Fruit fly (Drosophila melanogaster) whole organism, embryonic: Measurements from ENCODE around the gene roq.

Source experiments
- CG10462 ChIP-seq: fragments of 200-800 bp; sonication (Bioruptor generic); optimal IDR thresholded peaks from 2 replicates; lab custom pipeline; 2016; ENCODE audit warnings: missing biosample characterization, missing genetic modification characterization
- CG10565 ChIP-seq: fragments of 200-800 bp; sonication (Bioruptor generic); optimal IDR thresholded peaks from 3 replicates; lab custom pipeline; 2016; ENCODE audit warnings: missing biosample characterization, mild to moderate bottlenecking, missing genetic modification characterization
- CG11398 ChIP-seq: fragments of 200-800 bp; sonication (Bioruptor generic); optimal IDR thresholded peaks from 2 replicates; lab custom pipeline; 2016; ENCODE audit warnings: missing biosample characterization, missing genetic modification characterization
- CG11456 ChIP-seq: fragments of 200-800 bp; sonication (Bioruptor generic); IDR thresholded peaks from 3 replicates; pipeline ENCODE4 v1.3.6; 2022; ENCODE audit warnings: missing biosample characterization, missing genetic modification characterization
- CG11696 ChIP-seq: fragments of 200-800 bp; sonication (Bioruptor generic); IDR thresholded peaks from 2 replicates; pipeline ENCODE4 v1.3.6; 2022; ENCODE audit warnings: missing biosample characterization, missing genetic modification characterization
- CG12299 ChIP-seq: fragments of 200-800 bp; sonication (Bioruptor generic); optimal IDR thresholded peaks from 2 replicates; lab custom pipeline; 2018; ENCODE audit warnings: missing biosample characterization, mild to moderate bottlenecking, missing genetic modification characterization
- CG12659 ChIP-seq: fragments of 200-800 bp; sonication (Bioruptor generic); optimal IDR thresholded peaks from 3 replicates; lab custom pipeline; 2017; ENCODE audit warnings: mild to moderate bottlenecking, missing biosample characterization, missing genetic modification reagents, missing genetic modification characterization
- CG14667 ChIP-seq: fragments of 200-800 bp; sonication (Bioruptor generic); IDR thresholded peaks from 2 replicates; pipeline ENCODE4 v1.3.6; 2022; ENCODE audit warnings: missing biosample characterization, missing genetic modification characterization
- CG16815 ChIP-seq: fragments of 200-800 bp; sonication (Bioruptor generic); optimal IDR thresholded peaks from 3 replicates; lab custom pipeline; 2017; ENCODE audit warnings: missing biosample characterization, mild to moderate bottlenecking, missing genetic modification characterization
- CG17385 ChIP-seq: fragments of 200-800 bp; sonication (Bioruptor generic); optimal IDR thresholded peaks from 3 replicates; lab custom pipeline; 2018; ENCODE audit warnings: missing biosample characterization, mild to moderate bottlenecking, missing genetic modification characterization
- CG17802 ChIP-seq: fragments of 200-800 bp; sonication (Bioruptor generic); optimal IDR thresholded peaks from 2 replicates; lab custom pipeline; 2018; ENCODE audit warnings: missing biosample characterization, mild to moderate bottlenecking, missing genetic modification characterization, moderate library complexity
- CG2678 ChIP-seq: fragments of 200-800 bp; sonication (Bioruptor generic); optimal IDR thresholded peaks from 3 replicates; lab custom pipeline; 2019; ENCODE audit warnings: missing biosample characterization, mild to moderate bottlenecking, missing genetic modification characterization, moderate library complexity
- CG4854 ChIP-seq: fragments of 200-800 bp; sonication (Bioruptor generic); optimal IDR thresholded peaks from 2 replicates; lab custom pipeline; 2016; ENCODE audit warnings: missing biosample characterization, missing genetic modification characterization, inconsistent platforms
- CG6272 ChIP-seq: fragments of 200-800 bp; sonication (Bioruptor generic); IDR thresholded peaks from 2 replicates; pipeline ENCODE4 v1.3.6; 2022; ENCODE audit warnings: missing biosample characterization, missing genetic modification characterization
- CG7372 ChIP-seq: fragments of 200-800 bp; sonication (Bioruptor generic); IDR thresholded peaks from 2 replicates; pipeline ENCODE4 v1.3.6; 2022; ENCODE audit warnings: missing biosample characterization, missing genetic modification characterization
- CG7745 ChIP-seq: fragments of 200-800 bp; sonication (Bioruptor generic); optimal IDR thresholded peaks from 2 replicates; lab custom pipeline; 2018; ENCODE audit warnings: missing biosample characterization, mild to moderate bottlenecking, missing genetic modification characterization, moderate library complexity
- CG8924 ChIP-seq: fragments of 200-800 bp; optimal IDR thresholded peaks from 3 replicates; lab custom pipeline; 2019; ENCODE audit warnings: missing biosample characterization, mild to moderate bottlenecking, missing genetic modification characterization, moderate library complexity
- CG9609 ChIP-seq: fragments of 200-800 bp; sonication (Bioruptor generic); optimal IDR thresholded peaks from 3 replicates; lab custom pipeline; 2016; ENCODE audit warnings: missing biosample characterization, missing genetic modification characterization
- Eip74EF ChIP-seq, 2 experiments: fragments of 200-800 bp in 1 of 2; fragments of >200 bp in 1 of 2; sonication (Bioruptor generic) in 1 of 2; optimal IDR thresholded peaks; 2 replicates each; lab custom pipeline; 2017 to 2019; ENCODE audit warnings: missing biosample characterization in 2 of 2, missing genetic modification characterization in 2 of 2, mild to moderate bottlenecking in 1 of 2, moderate library complexity in 1 of 2
- Ets65A ChIP-seq: fragments of 200-800 bp; sonication (Bioruptor generic); peaks from one replicate; lab custom pipeline; 2016; ENCODE audit warnings: missing biosample characterization, missing genetic modification characterization
- Ets97D ChIP-seq: fragments of 200-800 bp; sonication (Bioruptor generic); optimal IDR thresholded peaks from 3 replicates; lab custom pipeline; 2016; ENCODE audit warnings: missing biosample characterization, missing genetic modification characterization
- HLH4C ChIP-seq: fragments of 200-800 bp; sonication (Bioruptor generic); IDR thresholded peaks from 3 replicates; pipeline ENCODE4 v1.3.6; 2022; ENCODE audit warnings: missing biosample characterization, missing genetic modification characterization; ENCODE audit not compliant: partially characterized antibody
- Hr51 ChIP-seq, 2 experiments: fragments of 200-800 bp; sonication (Bioruptor generic); optimal IDR thresholded peaks; 2 replicates in 1 of 2; 3 replicates in 1 of 2; lab custom pipeline; 2016 to 2018; ENCODE audit warnings: missing biosample characterization in 2 of 2, missing genetic modification characterization in 2 of 2, mild to moderate bottlenecking in 1 of 2, moderate library complexity in 1 of 2
- Hr78 ChIP-seq, 2 experiments: fragments of 200-800 bp in 1 of 2; fragments of >200 bp in 1 of 2; sonication (Bioruptor generic) in 1 of 2; optimal IDR thresholded peaks; 2 replicates each; lab custom pipeline; 2017 to 2019; ENCODE audit warnings: missing biosample characterization in 2 of 2, missing genetic modification characterization in 2 of 2, mild to moderate bottlenecking in 1 of 2, moderate library complexity in 1 of 2
- MESR4 ChIP-seq: fragments of 200-800 bp; sonication (Bioruptor generic); optimal IDR thresholded peaks from 2 replicates; lab custom pipeline; 2018; ENCODE audit warnings: missing biosample characterization, mild to moderate bottlenecking, missing genetic modification characterization, moderate library complexity
- Med ChIP-seq: fragments of 200-800 bp; sonication (Bioruptor generic); peaks from one replicate; lab custom pipeline; 2016; ENCODE audit warnings: missing biosample characterization, missing genetic modification characterization, mild to moderate bottlenecking, inconsistent platforms, moderate library complexity
- Pdp1 ChIP-seq, 2 experiments: fragments of 200-800 bp; sonication (Bioruptor generic); optimal IDR thresholded peaks; 3 replicates each; lab custom pipeline; 2016; ENCODE audit warnings: missing biosample characterization in 2 of 2, missing genetic modification characterization in 2 of 2, mild to moderate bottlenecking in 1 of 2, moderate library complexity in 1 of 2
- Sin3A ChIP-seq: fragments of >200 bp; optimal IDR thresholded peaks from 2 replicates; lab custom pipeline; 2018
- Stat92E ChIP-seq, 3 experiments: fragments of >200 bp in 2 of 3; fragments of 200-800 bp in 1 of 3; sonication (Bioruptor generic) in 1 of 3; optimal IDR thresholded peaks; 2 replicates each; lab custom pipeline; 2017 to 2019; ENCODE audit warnings: missing biosample characterization in 3 of 3, missing genetic modification characterization in 3 of 3, mild to moderate bottlenecking in 1 of 3, moderate library complexity in 1 of 3
- abd-A ChIP-seq: fragments of 200-800 bp; sonication (Bioruptor generic); optimal IDR thresholded peaks from 3 replicates; lab custom pipeline; 2019; ENCODE audit warnings: missing biosample characterization, mild to moderate bottlenecking, missing genetic modification characterization, moderate library complexity
- bowl ChIP-seq: fragments of 200-800 bp; sonication (Bioruptor generic); IDR thresholded peaks from 2 replicates; pipeline ENCODE4 v1.3.6; 2022; ENCODE audit warnings: missing biosample characterization, missing genetic modification characterization
- btn ChIP-seq: fragments of 200-800 bp; sonication (Bioruptor generic); optimal IDR thresholded peaks from 2 replicates; lab custom pipeline; 2016; ENCODE audit warnings: missing biosample characterization, missing genetic modification characterization
- crc ChIP-seq: fragments of 200-800 bp; sonication (Bioruptor generic); optimal IDR thresholded peaks from 2 replicates; lab custom pipeline; 2016; ENCODE audit warnings: missing biosample characterization, missing genetic modification characterization
- crol ChIP-seq: fragments of 200-800 bp; sonication (Bioruptor generic); IDR thresholded peaks from 2 replicates; pipeline ENCODE4 v1.3.6; 2022; ENCODE audit warnings: missing biosample characterization, missing genetic modification characterization
- cwo ChIP-seq: fragments of 200-800 bp; sonication (Bioruptor generic); optimal IDR thresholded peaks from 3 replicates; lab custom pipeline; 2017; ENCODE audit warnings: missing biosample characterization, missing genetic modification characterization, mild to moderate bottlenecking, moderate library complexity, missing genetic modification reagents
- dysf ChIP-seq: fragments of 200-800 bp; sonication (Bioruptor generic); IDR thresholded peaks from 3 replicates; pipeline ENCODE4 v1.3.6; 2022; ENCODE audit warnings: missing biosample characterization, missing genetic modification characterization
- emc ChIP-seq: fragments of 200-800 bp; sonication (Bioruptor generic); optimal IDR thresholded peaks from 2 replicates; lab custom pipeline; 2016; ENCODE audit warnings: missing biosample characterization, missing genetic modification characterization
- fd64A ChIP-seq: fragments of 200-800 bp; sonication (Bioruptor generic); optimal IDR thresholded peaks from 3 replicates; lab custom pipeline; 2018; ENCODE audit warnings: missing biosample characterization, mild to moderate bottlenecking, missing genetic modification characterization
- grn ChIP-seq: fragments of 200-800 bp; sonication (Bioruptor generic); optimal IDR thresholded peaks from 3 replicates; lab custom pipeline; 2017; ENCODE audit warnings: missing biosample characterization, missing genetic modification characterization
- her ChIP-seq: fragments of 200-800 bp; sonication (Bioruptor generic); optimal IDR thresholded peaks from 2 replicates; lab custom pipeline; 2016; ENCODE audit warnings: missing biosample characterization, missing genetic modification characterization
- hth ChIP-seq: fragments of >200 bp; optimal IDR thresholded peaks from 2 replicates; lab custom pipeline; 2017; ENCODE audit warnings: inconsistent platforms
- ind ChIP-seq: fragments of 200-800 bp; sonication (Bioruptor generic); optimal IDR thresholded peaks from 3 replicates; lab custom pipeline; 2016; ENCODE audit warnings: missing biosample characterization, missing genetic modification characterization
- insv ChIP-seq, 2 experiments: fragments of 200-800 bp; sonication (Bioruptor generic); optimal IDR thresholded peaks; 3 replicates each; lab custom pipeline; 2016 to 2018; ENCODE audit warnings: missing biosample characterization in 2 of 2, missing genetic modification characterization in 2 of 2
- lab ChIP-seq: fragments of 200-800 bp; sonication (Bioruptor generic); optimal IDR thresholded peaks from 3 replicates; lab custom pipeline; 2017; ENCODE audit warnings: missing biosample characterization, missing genetic modification characterization, mild to moderate bottlenecking, moderate library complexity, missing genetic modification reagents
- sd ChIP-seq: fragments of 200-800 bp; sonication (Bioruptor generic); optimal IDR thresholded peaks from 3 replicates; lab custom pipeline; 2018; ENCODE audit warnings: missing biosample characterization, mild to moderate bottlenecking, missing genetic modification characterization, moderate library complexity
- slbo ChIP-seq: fragments of 200-800 bp; sonication (Bioruptor generic); IDR thresholded peaks from 2 replicates; pipeline ENCODE4 v1.3.6; 2022; ENCODE audit warnings: missing biosample characterization, missing genetic modification characterization
- sr ChIP-seq: fragments of 200-800 bp; sonication (Bioruptor generic); IDR thresholded peaks from 3 replicates; pipeline ENCODE4 v1.3.6; 2022; ENCODE audit warnings: missing biosample characterization, missing genetic modification characterization
- sug ChIP-seq: fragments of 200-800 bp; optimal IDR thresholded peaks from 2 replicates; lab custom pipeline; 2019; ENCODE audit warnings: missing biosample characterization, mild to moderate bottlenecking, missing genetic modification characterization, moderate library complexity
- tna ChIP-seq: fragments of 200-800 bp; sonication (Bioruptor generic); IDR thresholded peaks from 2 replicates; pipeline ENCODE4 v1.3.6; 2022; ENCODE audit warnings: missing biosample characterization, missing genetic modification characterization; ENCODE audit not compliant: partially characterized antibody
- vvl ChIP-seq: fragments of 200-800 bp; sonication (Bioruptor generic); IDR thresholded peaks from 2 replicates; pipeline ENCODE4 v1.3.6; 2022; ENCODE audit warnings: missing biosample characterization, missing genetic modification characterization

roq gene

dm6 chr3L:16392203-16392800 is 13.9 kb upstream of the roq start:
- TF ChIP-seq sd (tag; lab: Kevin White, UChicago) (peak; percentile 64), ind (GFP tag; lab: Kevin White, UChicago) (no peak), CG10462 (no peak), HLH4C (GFP tag; lab: Robert Waterston, UW) (0 out of 3 replicates have a peak, but pooled peaks have one; percentile 8), CG11456 (GFP tag; lab: Robert Waterston, UW) (0 out of 3 replicates have a peak, but pooled peaks have one; percentile 4), sug (tag; lab: Kevin White, UChicago) (peak; percentile 28), crol (GFP tag; lab: Robert Waterston, UW) (peak; percentile 63; the same call in 1 of the 2 replicates), CG12659 (GFP tag; lab: Kevin White, UChicago) (no peak), Hr78 (GFP tag; optimal IDR thresholded peaks at IDR 0.05; lab: Kevin White, UChicago) (peak in 1 of 2 experiments; percentile 62), CG8924 (tag; lab: Kevin White, UChicago) (no peak), tna (0 out of 2 replicates have a peak, but pooled peaks have one; percentile 29), CG17802 (tag; lab: Kevin White, UChicago) (no peak), lab (GFP tag; lab: Kevin White, UChicago) (peak; percentile 66), CG14667 (GFP tag; lab: Robert Waterston, UW) (no peak), CG9609 (GFP tag; lab: Kevin White, UChicago) (no peak), CG6272 (GFP tag; lab: Robert Waterston, UW) (no peak), her (GFP tag; lab: Kevin White, UChicago) (no peak), vvl (GFP tag; lab: Robert Waterston, UW) (no peak), CG10565 (GFP tag; lab: Kevin White, UChicago) (no peak), btn (no peak), bowl (GFP tag; lab: Robert Waterston, UW) (no peak), grn (GFP tag; lab: Kevin White, UChicago) (peak; percentile 37), Sin3A (lab: Kevin White, UChicago) (no peak), MESR4 (no peak)
- TF ChIP-seq, all 482 proteins: peak for 9

- TF ChIP-seq crc (GFP tag; lab: Kevin White, UChicago) (no peak), CG11696 (no peak), dysf (GFP tag; lab: Robert Waterston, UW) (0 out of 3 replicates have a peak, but pooled peaks have one; percentile 20), Pdp1 (GFP tag; optimal IDR thresholded peaks at IDR 0.05; lab: Kevin White, UChicago) (no peak), Med (GFP tag; lab: Kevin White, UChicago) (peak; percentile 28), Eip74EF (GFP tag; optimal IDR thresholded peaks at IDR 0.05; lab: Kevin White, UChicago) (no peak), CG12299 (tag; lab: Kevin White, UChicago) (no peak), insv (GFP tag; optimal IDR thresholded peaks at IDR 0.05; lab: Kevin White, UChicago) (no peak), hth (lab: Kevin White, UChicago) (no peak), Hr51 (GFP tag; optimal IDR thresholded peaks at IDR 0.05; lab: Kevin White, UChicago) (no peak), fd64A (GFP tag; lab: Kevin White, UChicago) (no peak), CG16815 (GFP tag; lab: Kevin White, UChicago) (no peak), emc (GFP tag; lab: Kevin White, UChicago) (no peak), CG11398 (GFP tag; lab: Kevin White, UChicago) (no peak), Ets65A (peak; percentile 89), sr (no peak), Stat92E (GFP tag; optimal IDR thresholded peaks at IDR 0.05; lab: Kevin White, UChicago) (no peak), CG7745 (no peak), CG17385 (no peak), cwo (no peak), CG7372 (GFP tag; lab: Robert Waterston, UW) (no peak), abd-A (tag; lab: Kevin White, UChicago) (no peak), Ets97D (GFP tag; lab: Kevin White, UChicago) (no peak), CG4854 (GFP tag; lab: Kevin White, UChicago) (no peak), CG2678 (tag; lab: Kevin White, UChicago) (no peak), slbo (GFP tag; lab: Robert Waterston, UW) (no peak)
These were observed 12.9 kb upstream of the roq start for dm6 chr3L:16391257-16391656.
